Worm (Caenorhabditis elegans): ENCODE data around the gene fbxa-199.

- TF ChIP-seq fos-1 (tag; optimal IDR thresholded peaks at IDR 0.05) (no peak), lin-13 (GFP tag; optimal IDR thresholded peaks at IDR 0.05) (no peak), ZK546.5 (tag; optimal IDR thresholded peaks at IDR 0.05) (no peak), crh-2 (tag; optimal IDR thresholded peaks at IDR 0.05) (no peak), ztf-11 (tag; optimal IDR thresholded peaks at IDR 0.05) (no peak), peb-1 (tag; optimal IDR thresholded peaks at IDR 0.05) (no peak), mdl-1 (tag; optimal IDR thresholded peaks at IDR 0.05) (no peak), nhr-11 (tag; optimal IDR thresholded peaks at IDR 0.05) (no peak), ceh-82 (tag; optimal IDR thresholded peaks at IDR 0.05) (no peak), ceh-16 (tag; optimal IDR thresholded peaks at IDR 0.05) (no peak), mbf-1 (tag; optimal IDR thresholded peaks at IDR 0.05) (no peak), dmd-4 (tag; optimal IDR thresholded peaks at IDR 0.05) (no peak), nhr-237 (tag; optimal IDR thresholded peaks at IDR 0.05) (no peak)
Observed at ce11 chrV:15415951-15416350, 17.3 kb upstream of the fbxa-199 start, which contains the start of gene srh-265.

All from whole organism, L2 larva.